Fruit fly (Drosophila melanogaster): ENCODE results near the gene CG9915.

Gene CG9915

dm6 chrX:16270795-16271194, 42.1 kb downstream of the CG9915 start, which contains the start of gene Mfe2 (continued):
- TF ChIP-seq psq (GFP tag; optimal IDR thresholded peaks at IDR 0.05) (no peak), Rx (GFP tag; IDR thresholded peaks at IDR 0.05) (no peak), Lhr (GFP tag; optimal IDR thresholded peaks at IDR 0.05) (peak; percentile 91), CG6175 (GFP tag; IDR thresholded peaks at IDR 0.05) (0 out of 3 replicates have a peak, but pooled peaks have one; percentile 11), Kr (GFP tag; optimal IDR thresholded peaks at IDR 0.05) (no peak), shn (GFP tag; optimal IDR thresholded peaks at IDR 0.05) (peak; percentile 58), Blimp-1 (GFP tag; optimal IDR thresholded peaks at IDR 0.05) (no peak), CG5245 (GFP tag; optimal IDR thresholded peaks at IDR 0.05) (peak; percentile 35), cwo (GFP tag; optimal IDR thresholded peaks at IDR 0.05) (peak; percentile 10), Rfx (GFP tag; IDR thresholded peaks at IDR 0.05) (peak; percentile 82), CG9215 (GFP tag; IDR thresholded peaks at IDR 0.05) (no peak; the same call in 1 of the 2 replicates), CG7271 (tag; optimal IDR thresholded peaks at IDR 0.05) (no peak), CG33213 (GFP tag; optimal IDR thresholded peaks at IDR 0.05) (peak; percentile 79), mld (GFP tag; IDR thresholded peaks at IDR 0.05; ENCODE audit: partially characterized antibody) (no peak), CG33557 (GFP tag; optimal IDR thresholded peaks at IDR 0.05) (no peak), Dll (GFP tag; IDR thresholded peaks at IDR 0.05; ENCODE audit: partially characterized antibody) (peak; percentile 50; the same call in 3 of the 4 replicates), fd102C (GFP tag; optimal IDR thresholded peaks at IDR 0.05) (no peak), CG7987 (GFP tag; optimal IDR thresholded peaks at IDR 0.05) (no peak), CG1233 (GFP tag; optimal IDR thresholded peaks at IDR 0.05) (peak; percentile 43), CG3407 (GFP tag; optimal IDR thresholded peaks at IDR 0.05) (no peak), sc (optimal IDR thresholded peaks at IDR 0.05) (no peak), sc (GFP tag; optimal IDR thresholded peaks at IDR 0.05) (no peak), Fer2 (tag; optimal IDR thresholded peaks at IDR 0.05) (no peak), aop (GFP tag; IDR thresholded peaks at IDR 0.05) (no peak), Atf3 (GFP tag; optimal IDR thresholded peaks at IDR 0.05) (no peak), CG17328 (GFP tag; IDR thresholded peaks at IDR 0.05) (no peak), CG9437 (GFP tag; optimal IDR thresholded peaks at IDR 0.05) (no peak), Aef1 (GFP tag; IDR thresholded peaks at IDR 0.05) (no peak), Sin3A (optimal IDR thresholded peaks at IDR 0.05) (peak; percentile 29), dmrt11E (tag; optimal IDR thresholded peaks at IDR 0.05) (no peak), sisA (GFP tag; IDR thresholded peaks at IDR 0.05) (peak; percentile 36; the same call in 1 of the 2 replicates), sens-2 (GFP tag; IDR thresholded peaks at IDR 0.05) (no peak), croc (GFP tag; conservative IDR thresholded peaks at IDR 0.05) (no peak), crol (GFP tag; IDR thresholded peaks at IDR 0.05) (no peak), fd64A (GFP tag; optimal IDR thresholded peaks at IDR 0.05) (no peak), vvl (GFP tag; IDR thresholded peaks at IDR 0.05) (peak; percentile 89), toy (GFP tag; IDR thresholded peaks at IDR 0.05) (0 out of 2 replicates have a peak, but pooled peaks have one; percentile 32), fd3F (GFP tag; optimal IDR thresholded peaks at IDR 0.05) (no peak), tin (GFP tag; optimal IDR thresholded peaks at IDR 0.05) (peak; percentile 51), CG9609 (GFP tag; optimal IDR thresholded peaks at IDR 0.05) (peak; percentile 62), Eip74EF (GFP tag; optimal IDR thresholded peaks at IDR 0.05) (no peak), CG10979 (tag; optimal IDR thresholded peaks at IDR 0.05) (peak; percentile 6), Med (GFP tag) (peak; percentile 96), CG14050 (GFP tag; IDR thresholded peaks at IDR 0.05) (no peak), Hand (GFP tag; optimal IDR thresholded peaks at IDR 0.05) (peak; percentile 14), CG2889 (GFP tag; IDR thresholded peaks at IDR 0.05) (no peak), Adf1 (GFP tag; IDR thresholded peaks at IDR 0.05) (peak; percentile 37; the same call in 1 of the 2 replicates), kay (GFP tag; optimal IDR thresholded peaks at IDR 0.05) (peak; percentile 39), Chrac-16 (GFP tag; optimal IDR thresholded peaks at IDR 0.05) (no peak), Myb (GFP tag; optimal IDR thresholded peaks at IDR 0.05) (peak; percentile 91), Fer1 (GFP tag; optimal IDR thresholded peaks at IDR 0.05) (no peak), CG14667 (GFP tag; IDR thresholded peaks at IDR 0.05) (no peak)

All from whole organism, embryonic.